Worm (Caenorhabditis elegans) whole organism, L1 larva: ENCODE results near the gene acs-21.

Experiments used
- aly-2 ChIP-seq: fragments of 150-350 bp; optimal IDR thresholded peaks from 2 replicates; lab custom pipeline; 2014; ENCODE audit warnings: missing biosample characterization, missing genetic modification characterization
- lin-13 ChIP-seq: fragments of 150-350 bp; optimal IDR thresholded peaks from 2 replicates; lab custom pipeline; 2014; ENCODE audit warnings: missing biosample characterization, missing genetic modification reagents, missing genetic modification characterization
- lsy-2 ChIP-seq, 2 experiments: fragments of 150-350 bp; optimal IDR thresholded peaks; 2 replicates each; lab custom pipeline; 2014; ENCODE audit warnings: missing biosample characterization in 2 of 2, missing genetic modification characterization in 2 of 2
- nhr-77 ChIP-seq: fragments of 150-350 bp; optimal IDR thresholded peaks from 2 replicates; lab custom pipeline; 2014; ENCODE audit warnings: missing biosample characterization, missing genetic modification characterization

- no peak for TF ChIP-seq lsy-2 (tag; optimal IDR thresholded peaks at IDR 0.05; lab: Kevin White, UChicago)
- no peak for TF ChIP-seq lin-13 (GFP tag; lab: Kevin White, UChicago)
- no peak for TF ChIP-seq nhr-77 (tag; lab: Kevin White, UChicago)
- no peak for TF ChIP-seq aly-2 (tag; lab: Kevin White, UChicago)
Observed at ce11 chrV:3119185-3119584, 30.3 kb downstream of the acs-21 start.
